Worm (Caenorhabditis elegans): ENCODE results near the gene Y43E12A.3.

ce11 chrIV:11032288-11032687, 44.6 kb downstream of the Y43E12A.3 start, which contains the start of gene hrg-6:
- TF ChIP-seq unc-130 (GFP tag; optimal IDR thresholded peaks at IDR 0.05) (no peak), ceh-62 (tag; optimal IDR thresholded peaks at IDR 0.05) (no peak)
